Fruit fly (Drosophila melanogaster): ENCODE measurements around the gene CG8188.

Gene CG8188

DNA sequence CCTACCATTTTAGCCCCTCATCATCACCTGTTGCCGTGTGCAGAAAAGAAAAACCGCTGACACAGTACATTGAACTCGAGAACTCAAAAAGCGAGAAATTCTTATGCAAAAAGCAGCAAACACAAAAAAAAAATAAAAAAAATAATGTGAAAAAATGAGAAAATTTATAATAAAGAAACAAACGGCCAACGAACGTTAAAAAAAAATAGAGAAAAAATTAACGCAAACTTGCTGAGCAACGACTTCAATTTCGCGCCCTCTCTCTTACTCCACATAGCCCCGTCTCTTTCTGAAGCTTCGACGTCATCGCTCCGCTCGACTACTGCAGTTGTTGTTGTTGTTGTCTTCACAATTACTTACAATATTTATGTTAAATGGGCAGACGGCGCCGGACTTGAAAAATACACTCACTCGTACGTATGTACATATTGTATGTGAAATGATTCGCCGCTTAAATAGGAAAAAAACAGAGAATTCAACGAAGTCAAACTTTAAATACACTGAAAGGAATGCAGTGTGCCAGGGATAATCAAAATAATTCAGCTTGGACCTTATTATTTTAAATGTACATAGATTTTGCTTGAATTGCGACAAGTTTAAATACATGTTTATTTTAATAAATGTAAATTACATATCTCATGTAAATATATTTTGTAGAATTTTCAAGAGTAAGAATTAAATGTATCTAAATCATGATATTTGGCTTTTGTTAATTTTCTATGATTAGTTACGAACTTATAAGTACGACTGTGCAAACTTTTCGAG is 16.3 kb upstream of the CG8188 start:
- TF ChIP-seq EcR (GFP tag; optimal IDR thresholded peaks at IDR 0.05) (no peak), Dll (optimal IDR thresholded peaks at IDR 0.05) (no peak), psq (optimal IDR thresholded peaks at IDR 0.05) (no peak), CG8478 (optimal IDR thresholded peaks at IDR 0.05) (no peak), usp (GFP tag; optimal IDR thresholded peaks at IDR 0.05) (no peak), pan (optimal IDR thresholded peaks at IDR 0.05) (no peak)

DNA sequence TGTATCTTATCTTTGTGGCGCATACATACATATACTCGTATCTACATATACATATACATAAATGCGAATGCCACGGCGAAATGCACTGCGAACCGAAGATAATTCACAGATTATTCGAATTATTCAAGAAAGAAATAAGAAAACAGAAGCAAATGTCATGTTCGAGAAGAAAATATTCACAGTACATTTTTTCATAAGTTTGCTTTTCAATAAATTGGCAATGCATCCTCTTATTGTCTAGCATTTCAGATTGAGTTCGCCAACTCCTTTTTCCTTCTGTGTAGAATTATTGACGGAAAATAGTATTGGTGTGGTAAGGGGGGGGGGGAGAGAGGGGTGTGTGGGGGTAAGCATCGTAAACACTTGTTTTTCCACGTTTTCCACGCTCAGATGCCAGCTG is 15.6 kb upstream of the CG8188 start:
- TF ChIP-seq pan (optimal IDR thresholded peaks at IDR 0.05), result no peak
- no peak for TF ChIP-seq CG8478 (optimal IDR thresholded peaks at IDR 0.05)
- TF ChIP-seq usp (GFP tag; optimal IDR thresholded peaks at IDR 0.05), result no peak

- TF ChIP-seq CG8478 (optimal IDR thresholded peaks at IDR 0.05) (no peak), Dll (optimal IDR thresholded peaks at IDR 0.05) (no peak), usp (GFP tag; optimal IDR thresholded peaks at IDR 0.05) (no peak), psq (optimal IDR thresholded peaks at IDR 0.05) (no peak), EcR (GFP tag; optimal IDR thresholded peaks at IDR 0.05) (no peak)
Measured at dm6 chrX:17716814-17717565, 14.2 kb upstream of the CG8188 start.

- TF ChIP-seq pan (optimal IDR thresholded peaks at IDR 0.05), result no peak
- no peak for TF ChIP-seq psq (optimal IDR thresholded peaks at IDR 0.05)
- no peak for TF ChIP-seq Dll (optimal IDR thresholded peaks at IDR 0.05)
- no peak for TF ChIP-seq EcR (GFP tag; optimal IDR thresholded peaks at IDR 0.05)
- TF ChIP-seq CG8478 (optimal IDR thresholded peaks at IDR 0.05), result no peak
- TF ChIP-seq usp (GFP tag; optimal IDR thresholded peaks at IDR 0.05), result no peak
Measured at dm6 chrX:17714976-17715375, 12.2 kb upstream of the CG8188 start.

- TF ChIP-seq psq (optimal IDR thresholded peaks at IDR 0.05), result no peak
- TF ChIP-seq usp (GFP tag; optimal IDR thresholded peaks at IDR 0.05), result no peak
- no peak for TF ChIP-seq pan (optimal IDR thresholded peaks at IDR 0.05)
- no peak for TF ChIP-seq EcR (GFP tag; optimal IDR thresholded peaks at IDR 0.05)
- TF ChIP-seq Dll (optimal IDR thresholded peaks at IDR 0.05), result no peak
- TF ChIP-seq CG8478 (optimal IDR thresholded peaks at IDR 0.05), result no peak
Measured at dm6 chrX:17713740-17714135, 10.9 kb upstream of the CG8188 start.

DNA sequence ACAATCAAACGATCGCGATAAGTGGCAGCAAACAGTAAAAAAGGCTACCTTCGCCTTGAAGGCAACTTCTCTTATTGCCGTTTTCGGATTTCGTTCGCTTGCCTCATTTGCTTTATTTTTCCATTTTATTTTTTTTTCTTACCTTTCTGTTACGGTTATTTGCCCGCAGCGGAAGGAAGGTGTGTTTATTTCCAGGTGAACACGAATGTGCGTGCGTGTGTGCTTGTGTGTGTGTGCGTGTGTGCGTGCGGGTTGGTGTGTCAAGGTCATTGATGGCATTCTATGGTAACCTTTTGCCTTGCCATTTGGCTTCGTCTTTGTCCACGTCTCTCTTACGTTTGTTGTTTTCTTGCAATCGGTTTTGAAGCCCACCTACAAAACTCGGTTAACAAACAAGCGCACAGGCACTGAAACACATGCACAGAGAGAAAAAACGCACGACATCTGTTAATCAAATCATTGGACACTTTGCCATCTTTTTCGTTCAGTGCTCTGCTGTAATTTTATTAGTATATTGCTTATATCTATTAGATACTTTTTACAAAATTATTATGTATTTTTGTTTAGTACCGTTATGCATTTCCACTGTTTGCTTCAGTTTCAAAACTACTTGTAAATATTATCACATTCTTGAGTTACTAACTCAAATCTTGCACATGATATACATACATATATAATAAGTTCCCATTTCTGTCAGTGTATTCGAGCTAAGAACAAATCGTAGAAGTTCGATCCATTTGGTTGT is 10.3 kb upstream of the CG8188 start:
- TF ChIP-seq Dll (optimal IDR thresholded peaks at IDR 0.05), result no peak
- TF ChIP-seq pan (optimal IDR thresholded peaks at IDR 0.05), result no peak
- TF ChIP-seq EcR (GFP tag; optimal IDR thresholded peaks at IDR 0.05), result no peak
- no peak for TF ChIP-seq usp (GFP tag; optimal IDR thresholded peaks at IDR 0.05)
- TF ChIP-seq psq (optimal IDR thresholded peaks at IDR 0.05), result no peak
- TF ChIP-seq CG8478 (optimal IDR thresholded peaks at IDR 0.05), result no peak

dm6 chrX:17712466-17712865 is 9.6 kb upstream of the CG8188 start:
- TF ChIP-seq Dll (optimal IDR thresholded peaks at IDR 0.05), result no peak
- no peak for TF ChIP-seq psq (optimal IDR thresholded peaks at IDR 0.05)
- TF ChIP-seq CG8478 (optimal IDR thresholded peaks at IDR 0.05), result no peak
- TF ChIP-seq pan (optimal IDR thresholded peaks at IDR 0.05), result no peak
- no peak for TF ChIP-seq usp (GFP tag; optimal IDR thresholded peaks at IDR 0.05)
- TF ChIP-seq EcR (GFP tag; optimal IDR thresholded peaks at IDR 0.05), result no peak

DNA sequence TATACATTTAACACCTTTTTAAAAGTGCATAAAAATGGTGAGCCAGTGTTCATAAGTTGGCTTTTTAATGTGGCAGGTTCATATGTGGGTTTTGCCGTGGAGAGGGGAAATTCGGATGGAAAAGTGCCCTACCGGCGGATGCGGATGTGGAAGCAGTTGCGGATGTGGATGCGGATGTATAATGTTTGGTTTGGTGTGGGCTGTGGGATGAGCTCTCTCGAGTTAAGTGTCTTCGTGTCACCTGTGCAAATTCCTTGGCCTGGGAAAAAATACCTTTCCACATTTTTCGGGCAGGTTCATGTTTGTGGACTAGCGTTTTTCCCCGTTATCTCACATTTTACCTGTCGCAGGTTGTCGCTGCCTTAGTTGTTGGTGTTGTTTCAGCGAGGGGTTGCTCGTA is 9.1 kb upstream of the CG8188 start:
- TF ChIP-seq CG8478 (optimal IDR thresholded peaks at IDR 0.05), result no peak
- no peak for TF ChIP-seq pan (optimal IDR thresholded peaks at IDR 0.05)
- no peak for TF ChIP-seq usp (GFP tag; optimal IDR thresholded peaks at IDR 0.05)
- TF ChIP-seq EcR (GFP tag; optimal IDR thresholded peaks at IDR 0.05), result no peak

dm6 chrX:17710273-17711085 is 7.7 kb upstream of the CG8188 start:
- TF ChIP-seq psq (optimal IDR thresholded peaks at IDR 0.05) (no peak), CG8478 (optimal IDR thresholded peaks at IDR 0.05) (no peak), usp (GFP tag; optimal IDR thresholded peaks at IDR 0.05) (no peak), Dll (optimal IDR thresholded peaks at IDR 0.05) (no peak), EcR (GFP tag; optimal IDR thresholded peaks at IDR 0.05) (no peak), pan (optimal IDR thresholded peaks at IDR 0.05) (no peak)

- peak; percentile 66 for TF ChIP-seq psq (optimal IDR thresholded peaks at IDR 0.05)
- TF ChIP-seq usp (GFP tag; optimal IDR thresholded peaks at IDR 0.05), result no peak
Measured at dm6 chrX:17709546-17710272, 6.9 kb upstream of the CG8188 start, which contains the start of the genes CG8173 and raskol. CG8173 (minus strand) TSS chrX:17709653. raskol (plus strand) TSS chrX:17710144.

DNA sequence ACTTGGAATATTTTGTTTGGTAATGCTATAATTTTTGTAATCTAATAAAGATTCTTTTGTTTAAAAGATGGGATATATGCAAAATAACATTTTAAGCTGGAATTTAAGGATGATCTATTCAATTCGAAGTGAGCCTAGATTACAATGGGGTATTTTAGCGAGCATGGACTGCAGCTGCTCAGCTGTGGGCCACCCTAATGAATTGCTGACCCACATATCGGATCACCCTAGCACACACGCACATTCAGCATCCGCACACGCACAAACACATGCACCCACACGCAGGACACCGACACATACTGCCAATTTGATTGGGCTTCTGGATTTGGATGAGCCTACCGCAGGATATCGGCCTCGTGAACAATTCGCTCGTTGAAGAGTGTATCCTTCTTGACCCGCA is 6.0 kb upstream of the CG8188 start:
- TF ChIP-seq EcR (GFP tag; optimal IDR thresholded peaks at IDR 0.05), result no peak
- no peak for TF ChIP-seq pan (optimal IDR thresholded peaks at IDR 0.05)
- TF ChIP-seq CG8478 (optimal IDR thresholded peaks at IDR 0.05), result no peak
- TF ChIP-seq Dll (optimal IDR thresholded peaks at IDR 0.05), result no peak
- no peak for TF ChIP-seq usp (GFP tag; optimal IDR thresholded peaks at IDR 0.05)
